Fruit fly (Drosophila melanogaster): ENCODE results near the gene Cad86C.
A peak's percentile ranks its signal among the peaks of the same experiment; 100 is the strongest.

Cad86C gene

dm6 chr3R:10852232-10852774 is 25.4 kb downstream of the Cad86C start, which contains the start of gene CG4565 (continued):
- TF ChIP-seq vvl (GFP tag; IDR thresholded peaks at IDR 0.05) (peak; percentile 22; the same call in 1 of the 2 replicates), CG6683 (GFP tag; optimal IDR thresholded peaks at IDR 0.05) (no peak), gfzf (GFP tag; optimal IDR thresholded peaks at IDR 0.05) (peak; percentile 68), CG6254 (GFP tag; optimal IDR thresholded peaks at IDR 0.05) (no peak), ftz-f1 (GFP tag; optimal IDR thresholded peaks at IDR 0.05) (peak; percentile 54), CG7357 (GFP tag; IDR thresholded peaks at IDR 0.05) (no peak), CG11085 (GFP tag; IDR thresholded peaks at IDR 0.05) (no peak), CG5180 (GFP tag; optimal IDR thresholded peaks at IDR 0.05) (peak; percentile 55), CG16779 (GFP tag; IDR thresholded peaks at IDR 0.05) (no peak), chm (GFP tag; IDR thresholded peaks at IDR 0.05) (peak; percentile 53; the same call in 1 of the 2 replicates), CG11456 (GFP tag; IDR thresholded peaks at IDR 0.05) (no peak), CG3847 (GFP tag; IDR thresholded peaks at IDR 0.05) (no peak), Drgx (GFP tag; IDR thresholded peaks at IDR 0.05) (no peak), B-H2 (GFP tag; optimal IDR thresholded peaks at IDR 0.05) (no peak), E2f2 (GFP tag; IDR thresholded peaks at IDR 0.05) (peak; percentile 62), CG10431 (GFP tag; optimal IDR thresholded peaks at IDR 0.05) (no peak), Hmx (GFP tag; optimal IDR thresholded peaks at IDR 0.05) (no peak), CHES-1-like (GFP tag; optimal IDR thresholded peaks at IDR 0.05) (no peak), bsh (GFP tag; optimal IDR thresholded peaks at IDR 0.05) (no peak), CrebB (tag; optimal IDR thresholded peaks at IDR 0.05) (peak; percentile 1), disco-r (GFP tag; optimal IDR thresholded peaks at IDR 0.05) (no peak), CG16863 (GFP tag; optimal IDR thresholded peaks at IDR 0.05) (no peak), sens-2 (GFP tag; IDR thresholded peaks at IDR 0.05) (no peak), CTCF (GFP tag; optimal IDR thresholded peaks at IDR 0.05) (peak; percentile 16), caup (GFP tag; optimal IDR thresholded peaks at IDR 0.05; ENCODE audit: severe bottlenecking) (no peak), dm (GFP tag; optimal IDR thresholded peaks at IDR 0.05) (no peak), GATAe (GFP tag; conservative IDR thresholded peaks at IDR 0.05) (no peak), kni (GFP tag; optimal IDR thresholded peaks at IDR 0.05) (peak; percentile 49), onecut (GFP tag; IDR thresholded peaks at IDR 0.05) (peak; percentile 96), org-1 (GFP tag; optimal IDR thresholded peaks at IDR 0.05) (no peak), gsb (GFP tag; IDR thresholded peaks at IDR 0.05) (no peak), nerfin-1 (tag; optimal IDR thresholded peaks at IDR 0.05) (peak; percentile 32), sisA (GFP tag; IDR thresholded peaks at IDR 0.05) (no peak), CG31388 (GFP tag; optimal IDR thresholded peaks at IDR 0.05) (no peak), Hey (tag; optimal IDR thresholded peaks at IDR 0.05) (no peak), E2f1 (GFP tag; IDR thresholded peaks at IDR 0.05) (no peak), CG18619 (GFP tag; optimal IDR thresholded peaks at IDR 0.05) (no peak), CG4707 (GFP tag; optimal IDR thresholded peaks at IDR 0.05) (no peak), stwl (tag; optimal IDR thresholded peaks at IDR 0.05) (peak; percentile 76), BEAF-32 (GFP tag; optimal IDR thresholded peaks at IDR 0.05) (peak; percentile 41), fd96Cb (tag; optimal IDR thresholded peaks at IDR 0.05) (no peak), CG33557 (GFP tag; optimal IDR thresholded peaks at IDR 0.05) (no peak), Blimp-1 (GFP tag; optimal IDR thresholded peaks at IDR 0.05) (no peak), CG10147 (GFP tag; optimal IDR thresholded peaks at IDR 0.05) (no peak), CG8359 (GFP tag; optimal IDR thresholded peaks at IDR 0.05; ENCODE audit: borderline replicate concordance) (no peak), CG4730 (GFP tag; IDR thresholded peaks at IDR 0.05) (no peak), CG11093 (GFP tag; IDR thresholded peaks at IDR 0.05) (no peak), Bgb (GFP tag; IDR thresholded peaks at IDR 0.05; ENCODE audit: partially characterized antibody) (peak; percentile 29; the same call in 1 of the 2 replicates), otp (GFP tag; IDR thresholded peaks at IDR 0.05) (no peak), HLHmδ (GFP tag; optimal IDR thresholded peaks at IDR 0.05) (no peak), dimm (GFP tag; IDR thresholded peaks at IDR 0.05) (no peak)
